Worm (Caenorhabditis elegans): ENCODE results near the gene F44A2.3.

Gene F44A2.3

DNA sequence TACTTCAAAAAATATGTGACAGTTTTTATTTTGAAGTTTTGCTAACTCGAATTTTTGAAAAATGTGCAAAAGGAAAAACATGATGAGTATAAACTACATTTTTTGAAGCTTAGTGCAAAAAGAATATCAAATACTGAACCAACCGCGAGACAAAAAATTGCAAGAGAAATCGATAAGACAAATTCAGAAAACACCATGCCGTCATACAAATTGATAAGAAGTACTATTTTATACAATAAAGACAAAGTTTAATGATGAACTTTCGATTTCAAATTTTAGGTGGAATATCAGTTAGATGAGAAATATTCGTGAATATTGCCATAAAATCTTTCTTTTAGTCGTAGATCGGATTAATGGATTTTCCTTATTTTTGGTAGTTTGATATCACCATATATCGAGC, 42.5 kb upstream of the F44A2.3 start:
- TF ChIP-seq ceh-83 (GFP tag; optimal IDR thresholded peaks at IDR 0.05) (no peak), lsy-2 (tag; optimal IDR thresholded peaks at IDR 0.05) (no peak)

DNA sequence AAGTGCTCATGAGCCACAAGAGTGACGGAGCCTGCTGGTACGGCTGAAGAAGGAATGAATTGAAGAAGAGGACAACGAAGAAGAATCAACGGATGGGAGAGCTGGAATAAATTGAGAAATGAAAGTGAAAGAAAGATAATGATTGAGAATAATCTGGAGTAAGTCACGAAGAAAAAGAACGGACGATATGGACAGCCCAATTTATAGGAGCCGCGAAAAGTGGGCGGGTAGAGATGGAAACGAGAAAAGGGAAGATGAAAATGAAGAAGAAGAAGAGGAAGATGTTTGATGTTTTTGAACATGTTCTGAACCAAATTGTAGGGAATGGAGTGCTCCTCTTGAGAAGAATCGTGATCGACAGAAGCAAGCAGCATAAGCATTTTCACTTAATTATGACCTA, 38.8 kb upstream of the F44A2.3 start, which contains the start of gene slc-17.7:
Gene slc-17.7, minus strand, starts transcription at position 101 of the 400 bp plus-strand sequence.
- TF ChIP-seq sptf-1 (tag; optimal IDR thresholded peaks at IDR 0.05) (no peak), ham-2 (GFP tag; optimal IDR thresholded peaks at IDR 0.05) (no peak)

DNA sequence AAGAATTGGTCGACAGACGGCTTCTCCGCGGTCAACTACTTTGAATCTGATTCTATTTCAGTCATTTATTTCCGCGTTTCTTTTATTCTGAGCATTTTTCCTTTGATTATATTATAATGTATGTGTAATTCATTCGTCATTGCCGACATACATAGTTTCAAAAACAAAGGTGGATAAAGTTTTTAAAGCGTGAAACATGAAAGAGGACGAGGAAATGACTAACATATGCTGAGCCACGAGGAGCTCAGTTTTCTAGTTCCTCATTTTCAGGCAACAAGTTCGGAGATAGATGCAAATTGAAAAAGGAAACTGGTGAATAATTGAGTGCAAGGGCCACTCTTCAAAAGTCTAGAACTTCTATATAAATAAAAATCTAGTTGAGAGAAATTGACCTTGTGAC, 37.0 kb upstream of the F44A2.3 start:
- no peak for TF ChIP-seq lin-32 (GFP tag; optimal IDR thresholded peaks at IDR 0.05)
- no peak for TF ChIP-seq nhr-28 (tag; optimal IDR thresholded peaks at IDR 0.05)
- no peak for TF ChIP-seq zip-8 (tag; optimal IDR thresholded peaks at IDR 0.05)
- TF ChIP-seq elt-1 (tag; optimal IDR thresholded peaks at IDR 0.05; ENCODE audit: borderline replicate concordance, insufficient read depth), result no peak

DNA sequence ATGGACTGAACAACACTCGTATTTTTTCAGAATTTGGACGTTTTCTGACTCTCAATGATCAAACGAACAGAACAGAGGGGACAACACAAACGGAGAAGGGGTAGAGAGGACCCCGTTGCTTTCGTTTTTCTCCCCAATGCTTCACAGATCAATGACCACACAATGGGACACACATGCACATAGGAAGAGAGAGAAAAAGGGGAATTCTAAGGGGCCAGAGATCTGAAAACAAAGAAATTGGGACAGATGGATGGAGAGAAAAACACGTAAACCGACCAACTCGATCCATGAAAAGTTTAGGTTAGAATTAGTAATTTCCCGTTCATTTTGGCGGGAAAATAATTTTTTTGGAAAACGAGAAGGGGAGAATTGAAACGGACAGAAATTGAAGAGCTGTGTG, 34.8 kb upstream of the F44A2.3 start:
- TF ChIP-seq unc-120 (tag; optimal IDR thresholded peaks at IDR 0.05; ENCODE audit: poor library complexity, severe bottlenecking) (no peak), nhr-12 (tag; optimal IDR thresholded peaks at IDR 0.05) (no peak), bed-3 (GFP tag; optimal IDR thresholded peaks at IDR 0.05) (no peak), elt-1 (tag; optimal IDR thresholded peaks at IDR 0.05; ENCODE audit: borderline replicate concordance, insufficient read depth) (no peak), nhr-76 (tag; optimal IDR thresholded peaks at IDR 0.05) (no peak), zip-8 (tag; optimal IDR thresholded peaks at IDR 0.05) (no peak), ham-2 (GFP tag; optimal IDR thresholded peaks at IDR 0.05) (no peak), lsy-2 (tag; optimal IDR thresholded peaks at IDR 0.05) (no peak), flh-1 (GFP tag; optimal IDR thresholded peaks at IDR 0.05) (no peak), sptf-1 (tag; optimal IDR thresholded peaks at IDR 0.05) (no peak), nhr-237 (tag; optimal IDR thresholded peaks at IDR 0.05) (no peak), ceh-43 (GFP tag; optimal IDR thresholded peaks at IDR 0.05) (no peak), drap-1 (GFP tag; optimal IDR thresholded peaks at IDR 0.05) (no peak), ces-1 (GFP tag; optimal IDR thresholded peaks at IDR 0.05) (no peak), elt-3 (tag; optimal IDR thresholded peaks at IDR 0.05) (no peak)

DNA sequence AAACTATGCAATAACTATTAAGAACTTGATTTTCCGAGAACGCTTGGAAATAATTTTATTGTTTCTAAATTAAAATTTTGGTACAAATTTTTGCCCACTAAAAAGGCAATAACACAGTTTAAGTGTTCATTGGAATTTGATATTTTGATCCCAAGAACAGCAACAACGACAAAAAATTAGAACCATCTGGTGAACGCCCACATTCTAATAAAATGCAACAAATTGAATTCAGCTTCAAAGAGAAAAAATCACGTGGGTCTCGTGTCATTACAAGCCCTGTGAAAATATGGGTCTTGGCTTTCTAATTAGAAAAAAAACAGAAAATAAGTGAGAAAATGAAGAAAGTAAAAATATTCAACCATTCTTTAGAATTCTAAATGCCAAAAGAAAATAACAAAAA, 33.4 kb upstream of the F44A2.3 start:
- TF ChIP-seq pha-4 (tag; optimal IDR thresholded peaks at IDR 0.05) (no peak), unc-62 (GFP tag; optimal IDR thresholded peaks at IDR 0.05) (no peak), hlh-1 (tag; optimal IDR thresholded peaks at IDR 0.05) (no peak), ham-2 (GFP tag; optimal IDR thresholded peaks at IDR 0.05) (no peak), drap-1 (GFP tag; optimal IDR thresholded peaks at IDR 0.05) (no peak), lsy-2 (tag; optimal IDR thresholded peaks at IDR 0.05) (no peak), lin-13 (tag; optimal IDR thresholded peaks at IDR 0.05) (no peak)

DNA sequence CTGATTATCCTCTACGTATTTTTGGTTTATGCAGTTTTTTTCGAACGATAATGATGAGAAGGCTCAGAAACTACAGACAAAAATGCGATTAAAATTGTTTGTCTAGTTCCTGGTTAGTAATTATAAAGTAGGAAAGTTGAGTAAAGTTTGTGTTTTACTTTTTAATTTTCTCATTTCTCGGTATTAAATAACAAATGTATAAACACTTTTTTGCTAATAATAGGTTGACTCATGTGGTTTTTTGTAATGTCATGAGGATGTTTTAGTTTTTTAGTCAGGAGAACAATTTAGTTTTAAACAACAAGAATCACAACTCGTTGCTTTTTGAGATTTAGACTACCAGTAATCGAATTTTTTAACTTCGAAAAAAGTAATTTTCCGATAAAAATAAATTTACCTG, 32.6 kb upstream of the F44A2.3 start:
- no peak for TF ChIP-seq zip-8 (tag; optimal IDR thresholded peaks at IDR 0.05)
- TF ChIP-seq pha-4 (tag; optimal IDR thresholded peaks at IDR 0.05), result no peak
- TF ChIP-seq unc-120 (tag; optimal IDR thresholded peaks at IDR 0.05; ENCODE audit: poor library complexity, severe bottlenecking), result no peak
- no peak for TF ChIP-seq lsy-2 (tag; optimal IDR thresholded peaks at IDR 0.05)
- no peak for TF ChIP-seq nhr-12 (tag; optimal IDR thresholded peaks at IDR 0.05)
- no peak for TF ChIP-seq mls-2 (tag; optimal IDR thresholded peaks at IDR 0.05)
- TF ChIP-seq bed-3 (GFP tag; optimal IDR thresholded peaks at IDR 0.05), result no peak
- no peak for TF ChIP-seq tbx-8 (GFP tag; optimal IDR thresholded peaks at IDR 0.05)
- no peak for TF ChIP-seq unc-62 (GFP tag; optimal IDR thresholded peaks at IDR 0.05)
- no peak for TF ChIP-seq elt-3 (tag; optimal IDR thresholded peaks at IDR 0.05)
- no peak for TF ChIP-seq ham-2 (GFP tag; optimal IDR thresholded peaks at IDR 0.05)
- no peak for TF ChIP-seq M03D4.4 (tag; optimal IDR thresholded peaks at IDR 0.05)
- TF ChIP-seq ceh-43 (GFP tag; optimal IDR thresholded peaks at IDR 0.05), result no peak

DNA sequence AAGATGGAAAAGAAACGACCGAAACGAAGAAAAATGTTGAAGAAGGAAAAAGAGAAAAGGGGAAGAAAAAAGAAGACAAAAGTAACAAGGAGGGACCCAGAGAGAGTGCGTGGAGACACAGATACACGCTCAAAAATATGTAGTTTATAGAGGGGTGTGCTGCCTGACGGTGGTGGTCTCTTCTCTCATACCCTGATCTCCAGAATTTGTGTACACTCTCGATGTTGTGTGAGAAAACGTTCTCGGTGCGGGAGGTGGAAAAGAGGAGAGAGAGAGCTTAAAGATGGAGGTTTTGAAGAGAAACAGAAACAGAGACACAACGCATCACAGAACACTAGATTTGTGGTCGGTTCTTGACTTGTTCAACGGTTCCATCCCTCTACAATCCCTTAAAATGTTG, 31.6 kb upstream of the F44A2.3 start:
- TF ChIP-seq sem-2 (GFP tag; optimal IDR thresholded peaks at IDR 0.05) (no peak), bed-3 (GFP tag; optimal IDR thresholded peaks at IDR 0.05) (no peak), unc-120 (tag; optimal IDR thresholded peaks at IDR 0.05; ENCODE audit: poor library complexity, severe bottlenecking) (peak; percentile 49), sptf-1 (tag; optimal IDR thresholded peaks at IDR 0.05) (peak; percentile 65), mls-2 (tag; optimal IDR thresholded peaks at IDR 0.05) (peak; percentile 72), elt-1 (tag; optimal IDR thresholded peaks at IDR 0.05; ENCODE audit: borderline replicate concordance, insufficient read depth) (no peak), cnd-1 (tag; optimal IDR thresholded peaks at IDR 0.05) (no peak), unc-62 (GFP tag; optimal IDR thresholded peaks at IDR 0.05) (peak; percentile 42), lin-13 (tag; optimal IDR thresholded peaks at IDR 0.05) (no peak), ceh-83 (GFP tag; optimal IDR thresholded peaks at IDR 0.05) (peak; percentile 17), mab-5 (tag; optimal IDR thresholded peaks at IDR 0.05) (no peak), hlh-1 (tag; optimal IDR thresholded peaks at IDR 0.05) (peak; percentile 67), ham-2 (GFP tag; optimal IDR thresholded peaks at IDR 0.05) (no peak), M03D4.4 (tag; optimal IDR thresholded peaks at IDR 0.05) (peak; percentile 40), ceh-43 (GFP tag; optimal IDR thresholded peaks at IDR 0.05) (no peak), mep-1 (tag; optimal IDR thresholded peaks at IDR 0.05) (peak; percentile 52), lsy-2 (tag; optimal IDR thresholded peaks at IDR 0.05) (peak; percentile 7), pha-4 (tag; optimal IDR thresholded peaks at IDR 0.05) (peak; percentile 10), blmp-1 (tag; optimal IDR thresholded peaks at IDR 0.05) (no peak), nhr-237 (tag; optimal IDR thresholded peaks at IDR 0.05) (peak; percentile 44), lin-32 (GFP tag; optimal IDR thresholded peaks at IDR 0.05) (no peak), ces-1 (GFP tag; optimal IDR thresholded peaks at IDR 0.05) (peak; percentile 47), drap-1 (GFP tag; optimal IDR thresholded peaks at IDR 0.05) (no peak)

Measured in whole organism, mixed stage, embryonic.